Fruit fly (Drosophila melanogaster) whole organism, embryonic: ENCODE data around the gene CG42656.

Experiments used
- ATbp ChIP-seq: fragments of 200-800 bp; sonication (Bioruptor generic); optimal IDR thresholded peaks from 2 replicates; lab custom pipeline; 2017; ENCODE audit warnings: missing biosample characterization, mild to moderate bottlenecking, missing genetic modification characterization, missing genetic modification reagents
- B-H1 ChIP-seq: fragments of 200-800 bp; sonication (Bioruptor generic); IDR thresholded peaks from 3 replicates; pipeline ENCODE4 v1.3.6; 2022; ENCODE audit warnings: missing biosample characterization, missing genetic modification characterization
- B-H2 ChIP-seq: fragments of 200-800 bp; sonication (Bioruptor generic); optimal IDR thresholded peaks from 2 replicates; lab custom pipeline; 2018; ENCODE audit warnings: missing biosample characterization, mild to moderate bottlenecking, missing genetic modification characterization
- BtbVII ChIP-seq: fragments of 200-800 bp; sonication (Bioruptor generic); optimal IDR thresholded peaks from 3 replicates; lab custom pipeline; 2017; ENCODE audit warnings: missing biosample characterization, mild to moderate bottlenecking, missing genetic modification characterization
- CG10147 ChIP-seq: fragments of 200-800 bp; sonication (Bioruptor generic); optimal IDR thresholded peaks from 2 replicates; lab custom pipeline; 2019; ENCODE audit warnings: missing biosample characterization, mild to moderate bottlenecking, missing genetic modification characterization, moderate library complexity
- CG10209 ChIP-seq: fragments of 200-800 bp; sonication (Bioruptor generic); optimal IDR thresholded peaks from 3 replicates; lab custom pipeline; 2017; ENCODE audit warnings: missing biosample characterization, mild to moderate bottlenecking, missing genetic modification characterization, missing genetic modification reagents
- CG12219 ChIP-seq: fragments of 200-800 bp; sonication (Bioruptor generic); optimal IDR thresholded peaks from 3 replicates; lab custom pipeline; 2018; ENCODE audit warnings: missing biosample characterization, mild to moderate bottlenecking, missing genetic modification characterization
- CG13296 ChIP-seq: fragments of 200-800 bp; sonication (Bioruptor generic); optimal IDR thresholded peaks from 3 replicates; lab custom pipeline; 2018; ENCODE audit warnings: missing biosample characterization, mild to moderate bottlenecking, missing genetic modification characterization
- CG13624 ChIP-seq: fragments of 200-800 bp; sonication (Bioruptor generic); optimal IDR thresholded peaks from 2 replicates; lab custom pipeline; 2016; ENCODE audit warnings: missing biosample characterization, missing genetic modification characterization
- CG13894 ChIP-seq: fragments of 200-800 bp; sonication (Bioruptor generic); optimal IDR thresholded peaks from 3 replicates; lab custom pipeline; 2018; ENCODE audit warnings: missing biosample characterization, mild to moderate bottlenecking, missing genetic modification characterization, moderate library complexity
- CG14050 ChIP-seq: fragments of 200-800 bp; sonication (Bioruptor generic); IDR thresholded peaks from 3 replicates; pipeline ENCODE4 v1.3.6; 2022; ENCODE audit warnings: missing biosample characterization, missing genetic modification characterization
- CG16863 ChIP-seq: fragments of 200-800 bp; sonication (Bioruptor generic); optimal IDR thresholded peaks from 3 replicates; lab custom pipeline; 2016; ENCODE audit warnings: missing biosample characterization, missing genetic modification characterization
- CG17328 ChIP-seq: fragments of 200-800 bp; sonication (Bioruptor generic); IDR thresholded peaks from 2 replicates; pipeline ENCODE4 v1.3.6; 2022; ENCODE audit warnings: missing biosample characterization, missing genetic modification characterization
- CG17612 ChIP-seq: fragments of 200-800 bp; sonication (Bioruptor generic); IDR thresholded peaks from 2 replicates; pipeline ENCODE4 v1.3.6; 2022; ENCODE audit warnings: missing biosample characterization, missing genetic modification characterization
- CG17829 ChIP-seq: fragments of 200-800 bp; optimal IDR thresholded peaks from 2 replicates; lab custom pipeline; 2019; ENCODE audit warnings: missing biosample characterization, mild to moderate bottlenecking, missing genetic modification characterization, moderate library complexity
- CG18599 ChIP-seq: fragments of 200-800 bp; sonication (Bioruptor generic); optimal IDR thresholded peaks from 3 replicates; lab custom pipeline; 2017; ENCODE audit warnings: missing biosample characterization, missing genetic modification characterization, mild to moderate bottlenecking, moderate library complexity, missing genetic modification reagents
- CG30431 ChIP-seq: fragments of 200-800 bp; sonication (Bioruptor generic); optimal IDR thresholded peaks from 2 replicates; lab custom pipeline; 2017; ENCODE audit warnings: missing biosample characterization, missing genetic modification characterization
- CG3163 ChIP-seq: fragments of 200-800 bp; sonication (Bioruptor generic); optimal IDR thresholded peaks from 3 replicates; lab custom pipeline; 2016; ENCODE audit warnings: missing biosample characterization, missing genetic modification characterization
- CG4820 ChIP-seq: fragments of 200-800 bp; sonication (Bioruptor generic); optimal IDR thresholded peaks from 3 replicates; lab custom pipeline; 2016; ENCODE audit warnings: missing biosample characterization, missing genetic modification characterization
- CG4854 ChIP-seq: fragments of 200-800 bp; sonication (Bioruptor generic); optimal IDR thresholded peaks from 2 replicates; lab custom pipeline; 2016; ENCODE audit warnings: missing biosample characterization, missing genetic modification characterization, inconsistent platforms
- CG7745 ChIP-seq: fragments of 200-800 bp; sonication (Bioruptor generic); optimal IDR thresholded peaks from 2 replicates; lab custom pipeline; 2018; ENCODE audit warnings: missing biosample characterization, mild to moderate bottlenecking, missing genetic modification characterization, moderate library complexity
- CG7839 ChIP-seq: fragments of 200-800 bp; sonication (Bioruptor generic); optimal IDR thresholded peaks from 3 replicates; lab custom pipeline; 2018; ENCODE audit warnings: missing biosample characterization, mild to moderate bottlenecking, missing genetic modification characterization, moderate library complexity
- HmgD ChIP-seq: fragments of 200-800 bp; sonication (Bioruptor generic); optimal IDR thresholded peaks from 3 replicates; lab custom pipeline; 2016; ENCODE audit warnings: missing biosample characterization, missing genetic modification characterization
- Hmr ChIP-seq: fragments of 200-800 bp; sonication (Bioruptor generic); optimal IDR thresholded peaks from 3 replicates; lab custom pipeline; 2017; ENCODE audit warnings: mild to moderate bottlenecking, missing biosample characterization, missing genetic modification reagents, missing genetic modification characterization
- Hsf ChIP-seq: fragments of 200-800 bp; sonication (Bioruptor generic); optimal IDR thresholded peaks from 3 replicates; lab custom pipeline; 2016; ENCODE audit warnings: missing biosample characterization, missing genetic modification characterization
- Jarid2 ChIP-seq: fragments of 200-800 bp; sonication (Bioruptor generic); optimal IDR thresholded peaks from 3 replicates; lab custom pipeline; 2017; ENCODE audit warnings: mild to moderate bottlenecking, missing biosample characterization, missing genetic modification reagents, missing genetic modification characterization
- Lhr ChIP-seq: fragments of 200-800 bp; sonication (Bioruptor generic); optimal IDR thresholded peaks from 3 replicates; lab custom pipeline; 2017; ENCODE audit warnings: mild to moderate bottlenecking, missing biosample characterization, missing genetic modification reagents, missing genetic modification characterization
- Mrtf ChIP-seq: fragments of 200-800 bp; sonication (Bioruptor generic); IDR thresholded peaks from 3 replicates; pipeline ENCODE4 v1.3.6; 2022; ENCODE audit warnings: missing biosample characterization, missing genetic modification characterization
- Nf-YA ChIP-seq: fragments of 200-800 bp; sonication (Bioruptor generic); IDR thresholded peaks from 2 replicates; pipeline ENCODE4 v1.3.6; 2022; ENCODE audit warnings: missing biosample characterization, missing genetic modification characterization
- Oaz ChIP-seq: fragments of 200-800 bp; sonication (Bioruptor generic); IDR thresholded peaks from 2 replicates; pipeline ENCODE4 v1.3.6; 2022; ENCODE audit warnings: missing biosample characterization, missing genetic modification characterization
- Optix ChIP-seq: fragments of 200-800 bp; sonication (Bioruptor generic); IDR thresholded peaks from 3 replicates; pipeline ENCODE4 v1.3.6; 2022; ENCODE audit warnings: missing biosample characterization, missing genetic modification characterization
- Ptx1 ChIP-seq: fragments of 200-800 bp; sonication (Bioruptor generic); IDR thresholded peaks from 2 replicates; pipeline ENCODE4 v1.3.6; 2022; ENCODE audit warnings: missing biosample characterization, missing genetic modification characterization
- Rfx ChIP-seq: fragments of 200-800 bp; sonication (Bioruptor generic); IDR thresholded peaks from 2 replicates; pipeline ENCODE4 v1.3.6; 2022; ENCODE audit warnings: missing biosample characterization, missing genetic modification characterization
- Sox100B ChIP-seq: fragments of 200-800 bp; sonication (Bioruptor generic); optimal IDR thresholded peaks from 3 replicates; lab custom pipeline; 2018; ENCODE audit warnings: missing biosample characterization, mild to moderate bottlenecking, missing genetic modification characterization
- Stat92E ChIP-seq, 3 experiments: fragments of >200 bp in 2 of 3; fragments of 200-800 bp in 1 of 3; sonication (Bioruptor generic) in 1 of 3; optimal IDR thresholded peaks; 2 replicates each; lab custom pipeline; 2017 to 2019; ENCODE audit warnings: missing biosample characterization in 3 of 3, missing genetic modification characterization in 3 of 3, mild to moderate bottlenecking in 1 of 3, moderate library complexity in 1 of 3
- ac ChIP-seq: fragments of 200-800 bp; sonication (Bioruptor generic); optimal IDR thresholded peaks from 3 replicates; lab custom pipeline; 2017; ENCODE audit warnings: missing biosample characterization, mild to moderate bottlenecking, missing genetic modification characterization
- amos ChIP-seq: fragments of 200-800 bp; sonication (Bioruptor generic); IDR thresholded peaks from 2 replicates; pipeline ENCODE4 v1.3.6; 2022; ENCODE audit warnings: missing biosample characterization, missing genetic modification characterization; ENCODE audit not compliant: partially characterized antibody
- cas ChIP-seq: fragments of 200-800 bp; sonication (Bioruptor generic); IDR thresholded peaks from 2 replicates; pipeline ENCODE4 v1.3.6; 2022; ENCODE audit warnings: missing biosample characterization, missing genetic modification characterization
- en ChIP-seq: fragments of 200-800 bp; sonication (Bioruptor generic); optimal IDR thresholded peaks from 2 replicates; lab custom pipeline; 2016; ENCODE audit warnings: missing biosample characterization, missing genetic modification characterization
- eve ChIP-seq, 2 experiments: fragments of >200 bp; optimal IDR thresholded peaks; 2 replicates each; lab custom pipeline; 2017; ENCODE audit warnings: missing biosample characterization in 2 of 2, missing genetic modification characterization in 2 of 2
- fu2 ChIP-seq: fragments of 200-800 bp; sonication (Bioruptor generic); optimal IDR thresholded peaks from 2 replicates; lab custom pipeline; 2016; ENCODE audit warnings: missing biosample characterization, missing genetic modification characterization
- gem ChIP-seq: fragments of 200-800 bp; sonication (Bioruptor generic); optimal IDR thresholded peaks from 2 replicates; lab custom pipeline; 2019; ENCODE audit warnings: missing biosample characterization, mild to moderate bottlenecking, missing genetic modification characterization, moderate library complexity
- nerfin-1 ChIP-seq: fragments of 200-800 bp; sonication (Bioruptor generic); optimal IDR thresholded peaks from 3 replicates; lab custom pipeline; 2019; ENCODE audit warnings: missing biosample characterization, mild to moderate bottlenecking, missing genetic modification characterization, moderate library complexity
- odd ChIP-seq: fragments of 200-800 bp; sonication (Bioruptor generic); optimal IDR thresholded peaks from 2 replicates; lab custom pipeline; 2017; ENCODE audit warnings: missing biosample characterization, mild to moderate bottlenecking, missing genetic modification characterization
- row ChIP-seq: fragments of 200-800 bp; sonication (Bioruptor generic); IDR thresholded peaks from 3 replicates; pipeline ENCODE4 v1.3.6; 2022; ENCODE audit warnings: missing biosample characterization, missing genetic modification characterization
- run ChIP-seq: fragments of 200-800 bp; sonication (Bioruptor generic); optimal IDR thresholded peaks from 3 replicates; lab custom pipeline; 2018; ENCODE audit warnings: missing biosample characterization, mild to moderate bottlenecking, missing genetic modification characterization
- sens ChIP-seq: fragments of 200-800 bp; sonication (Bioruptor generic); peaks from one replicate; lab custom pipeline; 2016; ENCODE audit warnings: missing biosample characterization, missing genetic modification characterization
- slou ChIP-seq: fragments of 200-800 bp; sonication (Bioruptor generic); optimal IDR thresholded peaks from 3 replicates; lab custom pipeline; 2016; ENCODE audit warnings: missing biosample characterization, missing genetic modification characterization
- vfl ChIP-seq: fragments of 200-800 bp; sonication (Bioruptor generic); optimal IDR thresholded peaks from 2 replicates; lab custom pipeline; 2016; ENCODE audit warnings: missing biosample characterization, missing genetic modification characterization
- zf30C ChIP-seq: fragments of 200-800 bp; sonication (Bioruptor generic); optimal IDR thresholded peaks from 3 replicates; lab custom pipeline; 2018; ENCODE audit warnings: missing biosample characterization, mild to moderate bottlenecking, missing genetic modification characterization
- zfh1 ChIP-seq: fragments of 200-800 bp; sonication (Bioruptor generic); IDR thresholded peaks from 3 replicates; pipeline ENCODE4 v1.3.6; 2022; ENCODE audit warnings: missing biosample characterization, missing genetic modification characterization

CG42656 gene

DNA sequence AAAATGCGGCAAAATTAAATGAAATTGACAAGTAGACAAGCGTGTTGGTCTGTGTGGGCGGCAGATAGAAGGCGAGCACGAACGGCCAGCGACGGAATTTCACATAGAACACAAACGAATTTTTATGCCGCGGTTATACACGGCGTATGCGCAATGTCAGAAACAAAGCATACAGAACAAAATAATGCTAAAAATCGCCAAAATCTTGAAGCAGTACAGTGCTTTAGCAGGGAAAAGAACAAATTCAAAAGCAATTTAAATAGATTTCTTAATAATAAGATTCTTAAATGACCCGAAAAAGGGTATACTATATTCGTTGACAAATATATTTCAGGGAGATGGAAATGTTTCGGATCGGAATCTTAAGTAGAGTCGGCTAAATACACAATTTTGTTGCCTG is 7.4 kb upstream of the CG42656 start (continued):
- TF ChIP-seq CG16863 (GFP tag; lab: Kevin White, UChicago) (no peak), Jarid2 (no peak), CG17612 (GFP tag; lab: Robert Waterston, UW) (0 out of 2 replicates have a peak, but pooled peaks have one; percentile 24), CG3163 (no peak), Lhr (GFP tag; lab: Kevin White, UChicago) (no peak), run (tag; lab: Kevin White, UChicago) (no peak), CG13296 (GFP tag; lab: Kevin White, UChicago) (no peak), CG7745 (tag; lab: Kevin White, UChicago) (no peak), HmgD (no peak), odd (GFP tag; lab: Kevin White, UChicago) (no peak), CG4820 (no peak), sens (GFP tag; lab: Kevin White, UChicago) (peak; percentile 82), Hmr (GFP tag; lab: Kevin White, UChicago) (peak; percentile 37), cas (no peak), nerfin-1 (no peak), fu2 (GFP tag; lab: Kevin White, UChicago) (no peak), en (GFP tag; lab: Kevin White, UChicago) (no peak), CG10209 (GFP tag; lab: Kevin White, UChicago) (no peak), CG13894 (tag; lab: Kevin White, UChicago) (peak; percentile 40), eve (GFP tag; optimal IDR thresholded peaks at IDR 0.05; lab: Kevin White, UChicago) (peak in 1 of 2 experiments; percentile 21), CG18599 (GFP tag; lab: Kevin White, UChicago) (peak; percentile 24), CG17829 (tag; lab: Kevin White, UChicago) (no peak), B-H2 (GFP tag; lab: Kevin White, UChicago) (no peak), Optix (no peak), CG4854 (GFP tag; lab: Kevin White, UChicago) (no peak), Rfx (peak; percentile 59), CG14050 (GFP tag; lab: Robert Waterston, UW) (no peak), Nf-YA (GFP tag; lab: Robert Waterston, UW) (0 out of 2 replicates have a peak, but pooled peaks have one; percentile 9), amos (no peak), slou (GFP tag; lab: Kevin White, UChicago) (peak; percentile 18), Mrtf (GFP tag; lab: Robert Waterston, UW) (no peak), CG17328 (GFP tag; lab: Robert Waterston, UW) (peak; percentile 11; the same call in 1 of the 2 replicates), ATbp (GFP tag; lab: Kevin White, UChicago) (no peak), CG13624 (GFP tag; lab: Kevin White, UChicago) (peak; percentile 33), zf30C (GFP tag; lab: Kevin White, UChicago) (no peak), B-H1 (GFP tag; lab: Robert Waterston, UW) (no peak), zfh1 (peak; percentile 36; the same call in 1 of the 3 replicates), CG10147 (no peak), Ptx1 (peak; percentile 54), Stat92E (GFP tag; optimal IDR thresholded peaks at IDR 0.05; lab: Kevin White, UChicago) (no peak), Oaz (no peak), CG30431 (no peak), CG12219 (GFP tag; lab: Kevin White, UChicago) (no peak), CG7839 (tag; lab: Kevin White, UChicago) (peak; percentile 49), Sox100B (GFP tag; lab: Kevin White, UChicago) (no peak), vfl (GFP tag; lab: Kevin White, UChicago) (no peak), Hsf (GFP tag; lab: Kevin White, UChicago) (peak; percentile 13), BtbVII (GFP tag; lab: Kevin White, UChicago) (no peak), gem (peak; percentile 47), row (GFP tag; lab: Robert Waterston, UW) (peak; percentile 70), ac (GFP tag; lab: Kevin White, UChicago) (no peak)
